Worm (Caenorhabditis elegans): ENCODE data around the gene ost-1.

DNA sequence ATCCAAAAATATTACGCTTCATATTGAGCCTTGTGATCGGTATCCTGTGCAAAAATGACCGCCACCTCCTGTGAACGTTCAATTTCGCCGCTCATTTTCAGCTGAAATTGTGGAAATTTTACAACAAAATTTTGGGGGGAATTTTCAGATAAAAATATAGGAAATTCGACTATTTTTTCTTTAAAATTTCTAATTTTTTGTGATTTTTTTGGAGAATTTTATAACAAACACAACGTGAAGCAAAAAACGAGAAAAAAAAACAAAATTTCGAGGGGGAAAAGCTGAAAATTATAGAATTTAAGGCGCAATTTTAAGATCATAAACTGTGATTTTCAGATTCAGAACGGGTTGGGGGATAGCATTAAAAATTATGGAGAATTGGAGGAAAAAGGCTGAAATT is 20.3 kb upstream of the ost-1 start, which contains the start of gene csn-4:
- TF ChIP-seq snpc-4 (tag; optimal IDR thresholded peaks at IDR 0.05) = no peak
- TF ChIP-seq skn-1 (tag; optimal IDR thresholded peaks at IDR 0.05) = no peak
- no peak for TF ChIP-seq crh-2 (tag; optimal IDR thresholded peaks at IDR 0.05)
- no peak for TF ChIP-seq ceh-16 (tag; optimal IDR thresholded peaks at IDR 0.05)
- TF ChIP-seq mdl-1 (tag; optimal IDR thresholded peaks at IDR 0.05) = no peak
- TF ChIP-seq aly-2 (tag; optimal IDR thresholded peaks at IDR 0.05) = no peak
- TF ChIP-seq zag-1 (tag; optimal IDR thresholded peaks at IDR 0.05) = no peak
- no peak for TF ChIP-seq lin-13 (GFP tag; optimal IDR thresholded peaks at IDR 0.05)
- no peak for TF ChIP-seq alr-1 (tag; optimal IDR thresholded peaks at IDR 0.05)
- TF ChIP-seq nhr-23 (tag; optimal IDR thresholded peaks at IDR 0.05) = no peak
- no peak for TF ChIP-seq R02D3.7 (tag; optimal IDR thresholded peaks at IDR 0.05)
